Worm (Caenorhabditis elegans) whole organism, L4 larva: ENCODE data around the gene C44H9.7.

Source experiments
- F26F4.8 ChIP-seq: fragments of 200-800 bp; sonication (Bioruptor generic); conservative IDR thresholded peaks from 2 replicates; pipeline ENCODE4 v1.3.6; 2022; ENCODE audit warnings: missing genetic modification characterization, missing compliant biosample characterization
- Y105C5A.15 ChIP-seq: fragments of 200-800 bp; sonication (Bioruptor generic); IDR thresholded peaks from 2 replicates; pipeline ENCODE4 v1.3.6; 2022; ENCODE audit warnings: missing genetic modification characterization, missing compliant biosample characterization
- ceh-20 ChIP-seq: fragments of 200-800 bp; sonication (Bioruptor generic); IDR thresholded peaks from 2 replicates; pipeline ENCODE4 v1.3.6; 2022; ENCODE audit warnings: missing genetic modification reagents, missing genetic modification characterization, missing compliant biosample characterization
- ceh-28 ChIP-seq: fragments of 150-350 bp; optimal IDR thresholded peaks from 2 replicates; lab custom pipeline; 2014; ENCODE audit warnings: missing biosample characterization, missing genetic modification reagents, missing genetic modification characterization
- ctbp-1 ChIP-seq: fragments of 200-800 bp; sonication (Bioruptor generic); IDR thresholded peaks from 2 replicates; pipeline ENCODE4 v1.3.6; 2022; ENCODE audit warnings: missing genetic modification reagents, missing genetic modification characterization, missing compliant biosample characterization
- daf-8 ChIP-seq: fragments of 200-800 bp; sonication (Bioruptor generic); IDR thresholded peaks from 2 replicates; pipeline ENCODE4 v1.3.6; 2022; ENCODE audit warnings: missing genetic modification characterization, missing compliant biosample characterization
- egl-27 ChIP-seq: sonication (generic microtip); optimal IDR thresholded peaks from 3 replicates; lab custom pipeline; 2017; ENCODE audit warnings: missing biosample characterization, missing genetic modification reagents, missing genetic modification characterization
- gei-8 ChIP-seq: fragments of 200-800 bp; sonication (Bioruptor generic); optimal IDR thresholded peaks from 2 replicates; lab custom pipeline; 2018; ENCODE audit warnings: mild to moderate bottlenecking, missing genetic modification characterization, missing compliant biosample characterization
- lin-38 ChIP-seq: fragments of 200-800 bp; sonication (Bioruptor generic); IDR thresholded peaks from 2 replicates; pipeline ENCODE4 v1.3.6; 2022; ENCODE audit warnings: missing genetic modification reagents, missing genetic modification characterization, missing compliant biosample characterization
- lir-3 ChIP-seq: sonication (generic microtip); optimal IDR thresholded peaks from 2 replicates; lab custom pipeline; 2016; ENCODE audit warnings: mild to moderate bottlenecking, missing genetic modification characterization, missing compliant biosample characterization
- mdl-1 ChIP-seq, 2 experiments: fragments of 150-350 bp in 1 of 2; sonication (generic microtip) in 1 of 2; optimal IDR thresholded peaks; 2 replicates each; lab custom pipeline; 2014 to 2017; ENCODE audit warnings: missing biosample characterization in 2 of 2, missing genetic modification characterization in 2 of 2
- mxl-2 ChIP-seq: fragments of 200-800 bp; sonication (Bioruptor generic); conservative IDR thresholded peaks from 2 replicates; pipeline ENCODE4 v1.3.6; 2022; ENCODE audit warnings: missing genetic modification reagents, missing genetic modification characterization, missing compliant biosample characterization
- nhr-111 ChIP-seq: fragments of 200-800 bp; sonication (Bioruptor generic); optimal IDR thresholded peaks from 2 replicates; lab custom pipeline; 2018; ENCODE audit warnings: mild to moderate bottlenecking, missing genetic modification characterization, missing compliant biosample characterization
- nhr-237 ChIP-seq: sonication (generic microtip); optimal IDR thresholded peaks from 2 replicates; lab custom pipeline; 2017; ENCODE audit warnings: missing biosample characterization, missing genetic modification characterization
- php-3 ChIP-seq: fragments of 200-800 bp; sonication (Bioruptor generic); IDR thresholded peaks from 2 replicates; pipeline ENCODE4 v1.3.6; 2022; ENCODE audit warnings: missing genetic modification reagents, missing genetic modification characterization, missing compliant biosample characterization
- saeg-2 ChIP-seq: fragments of 200-800 bp; sonication (Bioruptor generic); IDR thresholded peaks from 2 replicates; pipeline ENCODE4 v1.3.6; 2022; ENCODE audit warnings: missing genetic modification reagents, missing genetic modification characterization, missing compliant biosample characterization
- spr-1 ChIP-seq: sonication (generic microtip); optimal IDR thresholded peaks from 2 replicates; lab custom pipeline; 2016; ENCODE audit warnings: mild to moderate bottlenecking, missing genetic modification characterization, missing compliant biosample characterization
- vab-7 ChIP-seq: fragments of 200-800 bp; sonication (Bioruptor generic); IDR thresholded peaks from 2 replicates; pipeline ENCODE4 v1.3.6; 2022; ENCODE audit warnings: missing genetic modification reagents, missing genetic modification characterization, missing compliant biosample characterization
- zfp-2 ChIP-seq: sonication (generic microtip); optimal IDR thresholded peaks from 2 replicates; lab custom pipeline; 2016; ENCODE audit warnings: mild to moderate bottlenecking, missing genetic modification characterization, missing compliant biosample characterization
- zip-2 ChIP-seq: fragments of 150-350 bp; optimal IDR thresholded peaks from 2 replicates; lab custom pipeline; 2014; ENCODE audit warnings: missing biosample characterization, missing genetic modification characterization

C44H9.7 gene

ce11 chrV:12803274-12803673 is 51.4 kb downstream of the C44H9.7 start, which contains the start of gene srbc-45:
srbc-45 (plus strand) TSS chrV:12803574.
- TF ChIP-seq gei-8 (GFP tag; lab: Kevin White, UChicago): no peak
- no peak for TF ChIP-seq nhr-237 (tag; lab: Kevin White, UChicago)
- TF ChIP-seq lin-38 (GFP tag; lab: Robert Waterston, UW): no peak
- no peak for TF ChIP-seq daf-8 (GFP tag; lab: Robert Waterston, UW)
- no peak for TF ChIP-seq egl-27
- TF ChIP-seq Y105C5A.15: no peak
- no peak for TF ChIP-seq zip-2 (tag; lab: Kevin White, UChicago)
- no peak for TF ChIP-seq ctbp-1
- no peak for TF ChIP-seq ceh-28 (tag; lab: Kevin White, UChicago)
- TF ChIP-seq F26F4.8: no peak
- no peak for TF ChIP-seq vab-7 (GFP tag; lab: Robert Waterston, UW)
- TF ChIP-seq spr-1: no peak
- no peak for TF ChIP-seq lir-3 (tag; lab: Kevin White, UChicago)
- TF ChIP-seq nhr-111 (GFP tag; lab: Kevin White, UChicago): no peak
- TF ChIP-seq php-3 (GFP tag; lab: Robert Waterston, UW): no peak
- TF ChIP-seq zfp-2 (tag; lab: Kevin White, UChicago): no peak
- TF ChIP-seq saeg-2 (GFP tag; lab: Robert Waterston, UW): no peak
- no peak for TF ChIP-seq mdl-1 (tag; optimal IDR thresholded peaks at IDR 0.05; lab: Kevin White, UChicago)
- TF ChIP-seq ceh-20 (GFP tag; lab: Robert Waterston, UW): no peak
- no peak for TF ChIP-seq mxl-2 (GFP tag; lab: Robert Waterston, UW)
